Worm (Caenorhabditis elegans) whole organism, L1 larva: ENCODE data around the gene F32D8.3.

ENCODE experiments used
- C04F5.9 ChIP-seq: sonication (generic microtip); optimal IDR thresholded peaks from 2 replicates; lab custom pipeline; 2016; ENCODE audit warnings: missing genetic modification characterization, missing compliant biosample characterization
- Y116A8C.19 ChIP-seq: sonication (generic microtip); optimal IDR thresholded peaks from 2 replicates; lab custom pipeline; 2016; ENCODE audit warnings: missing compliant biosample characterization, missing genetic modification characterization, borderline replicate concordance
- aly-2 ChIP-seq: fragments of 150-350 bp; optimal IDR thresholded peaks from 2 replicates; lab custom pipeline; 2014; ENCODE audit warnings: missing biosample characterization, missing genetic modification characterization
- ceh-63 ChIP-seq: fragments of 200-800 bp; sonication (Bioruptor generic); optimal IDR thresholded peaks from 2 replicates; lab custom pipeline; 2018; ENCODE audit warnings: mild to moderate bottlenecking, missing genetic modification characterization, missing compliant biosample characterization
- ces-1 ChIP-seq: fragments of 150-350 bp; optimal IDR thresholded peaks from 2 replicates; lab custom pipeline; 2014; ENCODE audit warnings: missing biosample characterization, missing genetic modification reagents, missing genetic modification characterization
- dpl-1 ChIP-seq, 3 experiments: fragments of 150-350 bp in 2 of 3; sonication (generic microtip) in 1 of 3; optimal IDR thresholded peaks; 2 replicates each; lab custom pipeline; 2014 to 2017; ENCODE audit warnings: missing biosample characterization in 3 of 3, missing genetic modification characterization in 3 of 3, missing genetic modification reagents in 3 of 3
- efl-1 ChIP-seq, 4 experiments: fragments of 150-350 bp; optimal IDR thresholded peaks in 3 of 4; peaks in 1 of 4; 1 replicate in 1 of 4; 2 replicates in 3 of 4; lab custom pipeline; 2014; ENCODE audit warnings: missing biosample characterization in 2 of 4, missing genetic modification characterization in 2 of 4, missing genetic modification reagents in 2 of 4
- efl-3 ChIP-seq: fragments of 200-800 bp; sonication (Bioruptor generic); optimal IDR thresholded peaks from 2 replicates; lab custom pipeline; 2018; ENCODE audit warnings: mild to moderate bottlenecking, missing genetic modification characterization, missing compliant biosample characterization
- egl-13 ChIP-seq: sonication (generic microtip); optimal IDR thresholded peaks from 2 replicates; lab custom pipeline; 2016; ENCODE audit warnings: missing genotype, missing genetic modification reagents, missing genetic modification characterization, missing compliant biosample characterization
- egl-27 ChIP-seq, 2 experiments: fragments of 150-350 bp in 1 of 2; sonication (generic microtip); optimal IDR thresholded peaks; 3 replicates each; lab custom pipeline; 2017 to 2018; ENCODE audit warnings: missing biosample characterization in 2 of 2, missing genetic modification characterization in 2 of 2, missing genetic modification reagents in 2 of 2
- elt-2 ChIP-seq: sonication (generic microtip); optimal IDR thresholded peaks from 2 replicates; lab custom pipeline; 2016; ENCODE audit warnings: missing genetic modification characterization, mild to moderate bottlenecking, inconsistent platforms, missing compliant biosample characterization, missing genetic modification reagents
- elt-3 ChIP-seq, 6 experiments: fragments of 150-350 bp in 1 of 6; sonication (generic microtip); optimal IDR thresholded peaks; 2 replicates each; lab custom pipeline; 2017 to 2018; ENCODE audit warnings: missing biosample characterization in 6 of 6, missing genetic modification characterization in 6 of 6, inconsistent platforms in 1 of 6
- fkh-8 ChIP-seq: sonication (generic microtip); optimal IDR thresholded peaks from 2 replicates; lab custom pipeline; 2016; ENCODE audit warnings: mild to moderate bottlenecking, missing genetic modification characterization, missing compliant biosample characterization
- grh-1 ChIP-seq: fragments of 200-800 bp; sonication (Bioruptor generic); IDR thresholded peaks from 2 replicates; pipeline ENCODE4 v1.3.6; 2022; ENCODE audit warnings: missing genetic modification reagents, missing genetic modification characterization, missing compliant biosample characterization
- hlh-4 ChIP-seq: sonication (generic microtip); optimal IDR thresholded peaks from 2 replicates; lab custom pipeline; 2016; ENCODE audit warnings: mild to moderate bottlenecking, missing genetic modification characterization, missing compliant biosample characterization
- irx-1 ChIP-seq: sonication (generic microtip); optimal IDR thresholded peaks from 2 replicates; lab custom pipeline; 2016; ENCODE audit warnings: missing genetic modification characterization, missing compliant biosample characterization
- isw-1 ChIP-seq: fragments of 200-800 bp; sonication (Bioruptor generic); IDR thresholded peaks from 2 replicates; pipeline ENCODE4 v1.3.6; 2022; ENCODE audit warnings: missing genetic modification characterization, missing compliant biosample characterization
- lin-13 ChIP-seq: fragments of 150-350 bp; optimal IDR thresholded peaks from 2 replicates; lab custom pipeline; 2014; ENCODE audit warnings: missing biosample characterization, missing genetic modification reagents, missing genetic modification characterization
- lin-14 ChIP-seq: fragments of 200-800 bp; sonication (Bioruptor generic); optimal IDR thresholded peaks from 2 replicates; lab custom pipeline; 2018; ENCODE audit warnings: mild to moderate bottlenecking, missing genetic modification characterization, moderate library complexity, missing compliant biosample characterization
- lin-15B ChIP-seq: fragments of 150-350 bp; sonication (generic microtip); optimal IDR thresholded peaks from 3 replicates; lab custom pipeline; 2014; ENCODE audit warnings: missing biosample characterization, missing genetic modification characterization
- lin-35 ChIP-seq, 2 experiments: fragments of 150-350 bp; optimal IDR thresholded peaks; 2 replicates each; lab custom pipeline; 2014; ENCODE audit warnings: missing biosample characterization in 2 of 2, missing genetic modification characterization in 2 of 2, missing genetic modification reagents in 2 of 2
- lin-39 ChIP-seq: fragments of 150-350 bp; optimal IDR thresholded peaks from 2 replicates; lab custom pipeline; 2014; ENCODE audit warnings: missing biosample characterization, missing genetic modification reagents, missing genetic modification characterization
- mdl-1 ChIP-seq, 2 experiments: fragments of 150-350 bp; optimal IDR thresholded peaks; 2 replicates each; lab custom pipeline; 2014 to 2017; ENCODE audit warnings: missing biosample characterization in 2 of 2, missing genetic modification characterization in 2 of 2, inconsistent platforms in 1 of 2
- mef-2 ChIP-seq: fragments of 150-350 bp; optimal IDR thresholded peaks from 2 replicates; lab custom pipeline; 2014; ENCODE audit warnings: missing biosample characterization, missing genetic modification characterization
- mep-1 ChIP-seq: fragments of 150-350 bp; optimal IDR thresholded peaks from 2 replicates; lab custom pipeline; 2014; ENCODE audit warnings: missing biosample characterization, missing genetic modification characterization
- nhr-12 ChIP-seq: sonication (generic microtip); optimal IDR thresholded peaks from 2 replicates; lab custom pipeline; 2017; ENCODE audit warnings: missing biosample characterization, missing genetic modification characterization
- nhr-20 ChIP-seq: sonication (generic microtip); optimal IDR thresholded peaks from 2 replicates; lab custom pipeline; 2016; ENCODE audit warnings: mild to moderate bottlenecking, missing genetic modification characterization, missing compliant biosample characterization
- nhr-237 ChIP-seq: fragments of 150-350 bp; optimal IDR thresholded peaks from 2 replicates; lab custom pipeline; 2014; ENCODE audit warnings: missing biosample characterization, missing genetic modification characterization
- nhr-71 ChIP-seq: sonication (generic microtip); optimal IDR thresholded peaks from 2 replicates; lab custom pipeline; 2016; ENCODE audit warnings: mild to moderate bottlenecking, missing genetic modification characterization, moderate library complexity, missing compliant biosample characterization
- nhr-76 ChIP-seq: sonication (generic microtip); optimal IDR thresholded peaks from 2 replicates; lab custom pipeline; 2017; ENCODE audit warnings: missing biosample characterization, missing genetic modification characterization
- nhr-77 ChIP-seq: fragments of 150-350 bp; optimal IDR thresholded peaks from 2 replicates; lab custom pipeline; 2014; ENCODE audit warnings: missing biosample characterization, missing genetic modification characterization
- nhr-84 ChIP-seq: sonication (generic microtip); optimal IDR thresholded peaks from 2 replicates; lab custom pipeline; 2017; ENCODE audit warnings: missing biosample characterization, missing genetic modification characterization
- nhr-85 ChIP-seq: sonication (generic microtip); peaks from one replicate; lab custom pipeline; 2016; ENCODE audit warnings: missing genetic modification characterization, inconsistent platforms, missing compliant biosample characterization
- nhr-90 ChIP-seq: sonication (generic microtip); optimal IDR thresholded peaks from 2 replicates; lab custom pipeline; 2016; ENCODE audit warnings: mild to moderate bottlenecking, missing genetic modification characterization, missing compliant biosample characterization; ENCODE audit not compliant: poor library complexity
- pag-3 ChIP-seq: sonication (generic microtip); optimal IDR thresholded peaks from 2 replicates; lab custom pipeline; 2017; ENCODE audit warnings: missing genetic modification characterization, mild to moderate bottlenecking, missing compliant biosample characterization, antibody characterized with exemption, borderline replicate concordance; ENCODE audit not compliant: insufficient read depth
- pqm-1 ChIP-seq: sonication (generic microtip); optimal IDR thresholded peaks from 3 replicates; lab custom pipeline; 2017; ENCODE audit warnings: missing biosample characterization, missing genetic modification characterization
- sox-4 ChIP-seq: sonication (generic microtip); optimal IDR thresholded peaks from 2 replicates; lab custom pipeline; 2016; ENCODE audit warnings: missing genetic modification characterization, missing compliant biosample characterization
- sup-37 ChIP-seq: fragments of 200-800 bp; sonication (Bioruptor generic); optimal IDR thresholded peaks from 2 replicates; lab custom pipeline; 2018; ENCODE audit warnings: mild to moderate bottlenecking, missing genetic modification characterization, missing compliant biosample characterization
- swsn-7 ChIP-seq: sonication (generic microtip); optimal IDR thresholded peaks from 2 replicates; lab custom pipeline; 2016; ENCODE audit warnings: missing genetic modification characterization, missing compliant biosample characterization
- tbx-2 ChIP-seq: sonication (generic microtip); optimal IDR thresholded peaks from 2 replicates; lab custom pipeline; 2016; ENCODE audit warnings: missing genetic modification characterization, missing compliant biosample characterization
- tlp-1 ChIP-seq: fragments of 150-350 bp; optimal IDR thresholded peaks from 2 replicates; lab custom pipeline; 2014; ENCODE audit warnings: missing biosample characterization, missing genetic modification characterization
- unc-98 ChIP-seq: fragments of 200-800 bp; sonication (Bioruptor generic); IDR thresholded peaks from 2 replicates; pipeline ENCODE4 v1.3.6; 2022; ENCODE audit warnings: missing genetic modification characterization, missing compliant biosample characterization
- vab-15 ChIP-seq: sonication (generic microtip); optimal IDR thresholded peaks from 2 replicates; lab custom pipeline; 2017; ENCODE audit warnings: missing genotype, mild to moderate bottlenecking, missing genetic modification characterization, missing compliant biosample characterization
- zag-1 ChIP-seq: fragments of 150-350 bp; optimal IDR thresholded peaks from 2 replicates; lab custom pipeline; 2014; ENCODE audit warnings: missing biosample characterization, missing genetic modification characterization
- zip-4 ChIP-seq: fragments of 200-800 bp; sonication (Bioruptor generic); optimal IDR thresholded peaks from 2 replicates; lab custom pipeline; 2018; ENCODE audit warnings: mild to moderate bottlenecking, missing genetic modification characterization, moderate library complexity, missing compliant biosample characterization
- ztf-4 ChIP-seq: fragments of 150-350 bp; optimal IDR thresholded peaks from 2 replicates; lab custom pipeline; 2014; ENCODE audit warnings: missing biosample characterization, missing genetic modification characterization

The F32D8.3 gene

DNA sequence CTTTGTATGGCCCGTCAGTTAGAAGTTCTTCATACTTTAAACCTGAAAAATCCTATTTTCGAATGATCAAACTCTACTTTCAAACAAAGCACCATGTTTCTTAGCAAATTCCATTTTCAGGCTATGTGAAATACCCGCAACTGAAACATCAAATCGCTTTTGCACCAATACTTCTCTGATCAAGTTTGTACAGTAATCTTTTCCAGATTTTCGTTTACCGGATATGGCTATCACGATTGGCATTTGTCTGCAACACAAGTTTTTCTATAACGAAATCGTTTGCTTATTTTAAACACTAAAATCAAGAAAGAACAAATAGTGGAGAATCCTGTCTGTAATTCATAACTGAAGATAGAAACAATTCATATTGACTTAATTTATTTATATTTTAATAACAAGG lies 9.7 kb downstream of the F32D8.3 start, which contains the start of gene F32D8.13 (continued):
- TF ChIP-seq ceh-63 (GFP tag; lab: Kevin White, UChicago) (no peak), C04F5.9 (tag; lab: Kevin White, UChicago) (no peak), isw-1 (GFP tag; lab: Robert Waterston, UW) (no peak), pqm-1 (no peak)

DNA sequence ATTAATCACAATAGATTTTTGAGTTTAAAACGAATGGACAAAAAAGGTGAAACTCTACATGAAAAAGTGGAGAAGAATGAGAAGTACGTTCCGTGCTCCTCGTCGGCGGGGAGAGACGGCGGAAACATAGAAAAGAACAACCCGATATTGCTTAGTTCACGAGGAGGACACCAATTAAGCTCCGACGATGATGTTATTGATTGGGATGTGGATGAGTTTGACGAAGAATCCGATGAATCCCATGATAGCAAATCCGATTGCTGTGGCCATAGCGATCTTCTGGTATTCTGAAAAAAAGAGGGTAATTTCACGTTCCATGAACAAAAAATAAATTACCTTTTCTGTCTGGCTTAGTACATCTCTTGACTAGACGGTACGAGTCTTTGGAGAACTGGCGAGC lies 10.1 kb downstream of the F32D8.3 start:
- TF ChIP-seq irx-1 (tag; lab: Kevin White, UChicago) (no peak), efl-1 (optimal IDR thresholded peaks at IDR 0.05; lab: Kevin White, UChicago) (no peak), efl-1 (GFP tag; optimal IDR thresholded peaks at IDR 0.05 in 1 of 2; lab: Kevin White, UChicago) (peak in 1 of 2 experiments; percentile 90)
- TF ChIP-seq, all 84 proteins: peak for 1

DNA sequence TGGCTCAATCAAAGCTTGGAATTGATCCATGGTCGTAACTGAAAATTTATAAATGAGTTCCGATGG lies 10.3 kb downstream of the F32D8.3 start, which contains the start of gene sec-61.G:
sec-61.G (minus strand) TSS at position 38 of the 66 bp plus-strand sequence.
- no peak for TF ChIP-seq elt-2 (tag; lab: Kevin White, UChicago)
- TF ChIP-seq nhr-237 (tag; lab: Kevin White, UChicago): no peak
- no peak for TF ChIP-seq sox-4 (tag; lab: Kevin White, UChicago)
- TF ChIP-seq grh-1 (GFP tag; lab: Robert Waterston, UW): no peak
- no peak for TF ChIP-seq lin-13 (GFP tag; lab: Kevin White, UChicago)
- TF ChIP-seq C04F5.9 (tag; lab: Kevin White, UChicago): no peak
- TF ChIP-seq ztf-4 (tag; lab: Kevin White, UChicago): no peak
- no peak for TF ChIP-seq irx-1 (tag; lab: Kevin White, UChicago)
- no peak for TF ChIP-seq zip-4 (GFP tag; lab: Kevin White, UChicago)
- no peak for TF ChIP-seq lin-39 (tag; lab: Kevin White, UChicago)
- TF ChIP-seq aly-2 (tag; lab: Kevin White, UChicago): no peak
- TF ChIP-seq zag-1 (tag; lab: Kevin White, UChicago): no peak
- no peak for TF ChIP-seq nhr-20
- no peak for TF ChIP-seq hlh-4 (tag; lab: Kevin White, UChicago)
- TF ChIP-seq Y116A8C.19 (tag; lab: Kevin White, UChicago): no peak
- no peak for TF ChIP-seq efl-3 (GFP tag; lab: Kevin White, UChicago)
- TF ChIP-seq mef-2: no peak
- TF ChIP-seq ceh-63 (GFP tag; lab: Kevin White, UChicago): no peak
- TF ChIP-seq dpl-1 (GFP tag; optimal IDR thresholded peaks at IDR 0.05; lab: Kevin White, UChicago): no peak
- TF ChIP-seq egl-27 (tag; optimal IDR thresholded peaks at IDR 0.05; lab: Kevin White, UChicago): no peak

DNA sequence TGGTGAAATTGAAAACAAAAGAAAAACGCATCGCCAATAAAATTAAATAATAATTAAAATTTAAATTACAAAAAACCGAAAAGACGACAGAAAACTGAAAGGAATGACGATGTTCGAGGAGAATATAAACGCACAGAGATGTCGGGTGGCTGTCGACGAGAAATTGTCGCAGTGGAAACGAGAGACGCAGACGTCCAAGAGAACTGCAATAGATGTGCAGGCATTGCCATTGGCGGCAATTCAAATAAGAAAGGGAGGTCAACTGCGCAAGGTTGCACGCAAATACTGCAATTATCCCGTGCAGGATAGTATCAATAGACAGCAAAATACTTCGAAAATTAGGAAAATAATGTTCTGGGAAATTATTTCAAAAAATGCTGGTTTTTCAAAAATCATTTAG lies 10.5 kb downstream of the F32D8.3 start:
- TF ChIP-seq lin-15B (tag; lab: Kevin White, UChicago): peak; percentile 98
- peak; percentile 100 for TF ChIP-seq efl-1 (optimal IDR thresholded peaks at IDR 0.05; lab: Kevin White, UChicago)
- TF ChIP-seq efl-1 (GFP tag; optimal IDR thresholded peaks at IDR 0.05 in 1 of 2; lab: Kevin White, UChicago): peak; percentile 100
- TF ChIP-seq vab-15 (tag; lab: Kevin White, UChicago): peak; percentile 98
- TF ChIP-seq lin-14 (GFP tag; lab: Kevin White, UChicago): peak; percentile 99
- peak; percentile 97 for TF ChIP-seq sox-4 (tag; lab: Kevin White, UChicago)
- peak; percentile 100 for TF ChIP-seq nhr-85 (tag; lab: Kevin White, UChicago)
- peak; percentile 97 for TF ChIP-seq nhr-77 (tag; lab: Kevin White, UChicago)
- TF ChIP-seq elt-2 (tag; lab: Kevin White, UChicago): peak; percentile 97
- TF ChIP-seq tbx-2 (tag; lab: Kevin White, UChicago): peak; percentile 99
- peak in 5 of 6 experiments; percentile 91 to 99 (median 98) for TF ChIP-seq elt-3 (tag; optimal IDR thresholded peaks at IDR 0.05; lab: Kevin White, UChicago)
- peak; percentile 99 for TF ChIP-seq mep-1
- TF ChIP-seq mdl-1 (tag; optimal IDR thresholded peaks at IDR 0.05; lab: Kevin White, UChicago): peak; percentile 43 to 97
- peak; percentile 100 for TF ChIP-seq lin-35 (GFP tag; optimal IDR thresholded peaks at IDR 0.05; lab: Kevin White, UChicago)
- TF ChIP-seq nhr-12 (tag; lab: Kevin White, UChicago): peak; percentile 31
- peak; percentile 99 for TF ChIP-seq fkh-8 (tag; lab: Kevin White, UChicago)
- no peak for TF ChIP-seq ces-1 (GFP tag; lab: Kevin White, UChicago)
- TF ChIP-seq nhr-90: peak; percentile 99
- TF ChIP-seq ceh-63 (GFP tag; lab: Kevin White, UChicago): peak; percentile 89
- TF ChIP-seq dpl-1 (GFP tag; optimal IDR thresholded peaks at IDR 0.05; lab: Kevin White, UChicago): peak; percentile 100
- TF ChIP-seq efl-3 (GFP tag; lab: Kevin White, UChicago): peak; percentile 98
- peak; percentile 100 for TF ChIP-seq nhr-71 (tag; lab: Kevin White, UChicago)
- peak; percentile 99 for TF ChIP-seq swsn-7
- peak; percentile 61; the same call in 1 of the 2 replicates for TF ChIP-seq unc-98
- TF ChIP-seq sup-37 (GFP tag; lab: Kevin White, UChicago): peak; percentile 97
- TF ChIP-seq tlp-1 (tag; lab: Kevin White, UChicago): no peak
- TF ChIP-seq nhr-76 (tag; lab: Kevin White, UChicago): peak; percentile 99
- TF ChIP-seq egl-13 (tag; lab: Kevin White, UChicago): peak; percentile 98
- no peak for TF ChIP-seq pag-3 (tag; lab: Kevin White, UChicago)
- TF ChIP-seq nhr-84 (tag; lab: Kevin White, UChicago): peak; percentile 45
